Fruit fly (Drosophila melanogaster) Kc167 (cell line): ENCODE results near the gene CG4328.

Source experiments
- Myc ChIP-seq: fragments of >200 bp; optimal IDR thresholded peaks from 2 replicates; lab custom pipeline; 2017; ENCODE audit warnings: missing external identifiers
- insv ChIP-seq: fragments of >200 bp; optimal IDR thresholded peaks from 3 replicates; lab custom pipeline; 2018; ENCODE audit warnings: missing external identifiers
- ttk ChIP-seq: sonication (Bioruptor generic); optimal IDR thresholded peaks from 2 replicates; lab custom pipeline; 2017; ENCODE audit warnings: missing external identifiers

DNA sequence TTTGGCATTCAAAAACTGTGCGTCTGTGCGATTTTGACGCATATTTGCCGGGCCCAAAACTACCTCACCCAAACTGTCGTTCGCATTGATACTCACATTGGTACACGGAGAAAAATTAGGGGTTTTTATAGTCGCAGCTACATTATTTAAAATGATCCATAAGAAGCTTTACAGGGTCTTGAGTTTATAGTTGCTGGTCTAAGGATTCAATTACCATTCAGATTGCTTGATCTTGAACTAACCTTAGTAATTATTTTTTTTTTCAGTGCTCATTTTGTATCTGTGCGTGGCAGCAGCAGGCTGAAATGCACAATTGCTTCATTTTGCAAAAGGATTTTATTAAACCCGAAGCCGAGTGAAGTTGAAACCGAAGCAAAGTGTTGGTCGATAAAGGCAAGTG, 8.6 kb downstream of the CG4328 start:
- TF ChIP-seq Myc (lab: Kevin White, UChicago) (no peak), insv (no peak), ttk (no peak)
